Worm (Caenorhabditis elegans) whole organism, young adult: ENCODE measurements around the gene paqr-1.

Source experiments
- Y53G8AR.9 ChIP-seq: fragments of 200-800 bp; sonication (Bioruptor generic); conservative IDR thresholded peaks from 2 replicates; pipeline ENCODE4 v1.3.6; 2022; ENCODE audit warnings: missing genetic modification reagents, missing genetic modification characterization, missing compliant biosample characterization
- ama-1 ChIP-seq, 3 experiments: fragments of 150-350 bp in 1 of 3; sonication (generic microtip) in 2 of 3; optimal IDR thresholded peaks; 2 replicates each; lab custom pipeline; 2014 to 2018; ENCODE audit warnings: missing biosample characterization in 2 of 3, missing genetic modification characterization in 2 of 3, missing genetic modification reagents in 2 of 3
- die-1 ChIP-seq: sonication (generic microtip); optimal IDR thresholded peaks from 2 replicates; lab custom pipeline; 2016; ENCODE audit warnings: missing genotype, mild to moderate bottlenecking, missing genetic modification characterization, missing compliant biosample characterization
- dpff-1 ChIP-seq: sonication (generic microtip); optimal IDR thresholded peaks from 2 replicates; lab custom pipeline; 2017; ENCODE audit warnings: mild to moderate bottlenecking, missing genetic modification characterization, missing compliant biosample characterization
- hmg-20 ChIP-seq: fragments of 200-800 bp; sonication (Bioruptor generic); IDR thresholded peaks from 2 replicates; pipeline ENCODE4 v1.3.6; 2022; ENCODE audit warnings: missing genetic modification reagents, missing genetic modification characterization, missing compliant biosample characterization
- nfya-1 ChIP-seq: sonication (generic microtip); optimal IDR thresholded peaks from 2 replicates; lab custom pipeline; 2017; ENCODE audit warnings: antibody characterized with exemption, missing compliant biosample characterization, missing genetic modification characterization, borderline replicate concordance; ENCODE audit not compliant: insufficient read depth
- pha-4 ChIP-seq: fragments of 150-350 bp; sonication (generic microtip); optimal IDR thresholded peaks from 2 replicates; lab custom pipeline; 2014; ENCODE audit warnings: missing biosample characterization, missing genetic modification reagents, missing genetic modification characterization
- sdz-38 ChIP-seq: sonication (generic microtip); optimal IDR thresholded peaks from 2 replicates; lab custom pipeline; 2016; ENCODE audit warnings: missing genotype, missing genetic modification characterization, missing compliant biosample characterization
- somi-1 ChIP-seq: fragments of 200-800 bp; sonication (Bioruptor generic); optimal IDR thresholded peaks from 2 replicates; lab custom pipeline; 2018; ENCODE audit warnings: mild to moderate bottlenecking, missing genetic modification characterization, missing compliant biosample characterization
- zfh-2 ChIP-seq: fragments of 200-800 bp; sonication (Bioruptor generic); conservative IDR thresholded peaks from 2 replicates; pipeline ENCODE4 v1.3.6; 2022; ENCODE audit warnings: missing genetic modification reagents, missing genetic modification characterization, missing compliant biosample characterization
- ztf-6 ChIP-seq: fragments of 200-800 bp; sonication (Bioruptor generic); IDR thresholded peaks from 2 replicates; pipeline ENCODE4 v1.3.6; 2022; ENCODE audit warnings: missing genetic modification reagents, missing genetic modification characterization, missing compliant biosample characterization

- TF ChIP-seq zfh-2 (GFP tag; lab: Robert Waterston, UW) (no peak), hmg-20 (GFP tag; lab: Robert Waterston, UW) (no peak), ztf-6 (GFP tag; lab: Robert Waterston, UW) (no peak), dpff-1 (tag; lab: Kevin White, UChicago) (no peak), Y53G8AR.9 (GFP tag; lab: Robert Waterston, UW) (no peak), sdz-38 (tag; lab: Kevin White, UChicago) (no peak), pha-4 (tag; lab: Kevin White, UChicago) (peak; percentile 12), die-1 (no peak), ama-1 (optimal IDR thresholded peaks at IDR 0.05; lab: Kevin White, UChicago) (no peak), ama-1 (GFP tag; optimal IDR thresholded peaks at IDR 0.05; lab: Kevin White, UChicago) (no peak), somi-1 (GFP tag; lab: Kevin White, UChicago) (no peak), nfya-1 (tag; lab: Kevin White, UChicago) (no peak)
Measured at ce11 chrIV:6554865-6555264, 373 bp downstream of the paqr-1 start.
